Fruit fly (Drosophila melanogaster): Measurements from ENCODE around the gene CG31624.

CG31624 gene

DNA sequence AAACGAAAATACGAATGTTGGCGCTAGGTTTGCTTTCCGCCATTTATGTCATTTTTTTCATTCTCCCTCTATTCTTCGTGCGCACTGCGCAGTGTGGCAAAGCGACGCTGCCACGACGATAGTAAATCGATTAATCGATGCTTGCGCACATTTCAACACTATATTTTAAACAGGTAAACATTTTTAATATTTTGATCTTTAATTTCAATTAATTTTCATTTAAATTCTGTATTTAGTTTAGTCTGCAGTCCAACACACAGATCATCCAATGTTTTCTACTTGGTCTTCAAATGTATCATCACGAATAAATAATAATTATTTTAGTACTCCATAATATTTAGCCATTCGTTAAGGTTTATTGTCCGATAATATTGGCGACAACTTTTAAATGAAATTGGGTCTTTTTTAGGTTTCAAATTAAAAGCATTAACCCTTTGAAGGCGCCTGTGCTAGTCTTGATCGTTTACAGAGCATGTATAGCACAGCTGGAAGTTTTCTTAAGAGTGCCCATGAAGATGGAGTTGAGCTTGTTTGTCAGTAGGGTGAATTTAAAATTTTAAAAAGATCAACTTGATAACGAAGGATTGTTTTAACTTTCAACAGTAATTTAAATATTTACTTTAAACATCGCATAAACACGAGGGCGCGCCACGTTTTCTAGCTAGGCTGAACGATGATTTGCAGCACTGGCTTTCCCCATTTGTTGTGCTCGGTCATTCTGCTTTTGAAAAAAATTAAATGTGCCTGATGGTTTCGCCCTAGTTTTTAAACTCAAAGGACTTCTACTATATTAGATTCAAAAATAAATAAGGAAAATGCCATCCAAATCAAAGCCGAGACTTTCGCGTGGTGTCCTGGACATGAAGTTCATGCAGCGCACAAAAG lies 43.8 kb downstream of the CG31624 start, which contains the start of the genes Mpp6 and E2f2 (continued):
- TF ChIP-seq CG9727 (GFP tag; optimal IDR thresholded peaks at IDR 0.05) (peak; percentile 19), knrl (GFP tag; IDR thresholded peaks at IDR 0.05; ENCODE audit: partially characterized antibody) (peak; percentile 84), CG12236 (GFP tag; optimal IDR thresholded peaks at IDR 0.05) (no peak), CG18011 (GFP tag; optimal IDR thresholded peaks at IDR 0.05) (no peak), Dp (GFP tag; optimal IDR thresholded peaks at IDR 0.05) (peak; percentile 79), dysf (GFP tag; IDR thresholded peaks at IDR 0.05) (peak; percentile 29; the same call in 1 of the 3 replicates), gcm (GFP tag; optimal IDR thresholded peaks at IDR 0.05) (no peak), bbx (GFP tag; IDR thresholded peaks at IDR 0.05; ENCODE audit: partially characterized antibody) (peak; percentile 93), salm (tag; optimal IDR thresholded peaks at IDR 0.05) (no peak), Kr (GFP tag; optimal IDR thresholded peaks at IDR 0.05) (no peak), gro (GFP tag; optimal IDR thresholded peaks at IDR 0.05) (peak; percentile 22), repo (GFP tag; optimal IDR thresholded peaks at IDR 0.05) (no peak), CG10462 (GFP tag; optimal IDR thresholded peaks at IDR 0.05) (no peak), BEAF-32 (GFP tag; optimal IDR thresholded peaks at IDR 0.05) (peak; percentile 86), Ravus (GFP tag; IDR thresholded peaks at IDR 0.05) (no peak), CG14860 (GFP tag; IDR thresholded peaks at IDR 0.05; ENCODE audit: partially characterized antibody) (0 out of 3 replicates have a peak, but pooled peaks have one; percentile 50), nau (GFP tag; optimal IDR thresholded peaks at IDR 0.05) (no peak), Lhr (GFP tag; optimal IDR thresholded peaks at IDR 0.05) (peak; percentile 7), Ptx1 (GFP tag; IDR thresholded peaks at IDR 0.05) (no peak), esg (GFP tag; conservative IDR thresholded peaks at IDR 0.05) (no peak), Dll (GFP tag; IDR thresholded peaks at IDR 0.05; ENCODE audit: partially characterized antibody) (peak; percentile 84), CG11093 (GFP tag; IDR thresholded peaks at IDR 0.05) (no peak), CG2116 (GFP tag; optimal IDR thresholded peaks at IDR 0.05) (peak; percentile 62), CG34224 (GFP tag; IDR thresholded peaks at IDR 0.05; ENCODE audit: partially characterized antibody) (peak; percentile 68), Optix (GFP tag; IDR thresholded peaks at IDR 0.05) (no peak), ham (GFP tag; IDR thresholded peaks at IDR 0.05) (no peak), chinmo (GFP tag; IDR thresholded peaks at IDR 0.05; ENCODE audit: partially characterized antibody) (peak; percentile 80; the same call in 2 of the 4 replicates), Ets65A (GFP tag) (peak; percentile 93), nmo (GFP tag; optimal IDR thresholded peaks at IDR 0.05) (peak; percentile 2), CG16779 (GFP tag; IDR thresholded peaks at IDR 0.05) (peak; percentile 60; the same call in 1 of the 2 replicates), Mes4 (GFP tag; optimal IDR thresholded peaks at IDR 0.05) (no peak), CG1024 (GFP tag; IDR thresholded peaks at IDR 0.05) (no peak), CG8478 (optimal IDR thresholded peaks at IDR 0.05) (no peak), fd3F (GFP tag; optimal IDR thresholded peaks at IDR 0.05) (no peak), Abd-B (GFP tag; optimal IDR thresholded peaks at IDR 0.05) (no peak), CG6175 (GFP tag; IDR thresholded peaks at IDR 0.05) (no peak), caup (GFP tag; optimal IDR thresholded peaks at IDR 0.05; ENCODE audit: severe bottlenecking) (no peak), Neu2 (GFP tag; optimal IDR thresholded peaks at IDR 0.05; ENCODE audit: borderline replicate concordance) (no peak), Dip3 (GFP tag; optimal IDR thresholded peaks at IDR 0.05) (peak; percentile 29), Ada2b (GFP tag; IDR thresholded peaks at IDR 0.05) (no peak), CG30020 (tag; optimal IDR thresholded peaks at IDR 0.05) (peak; percentile 29), sc (optimal IDR thresholded peaks at IDR 0.05) (no peak), sc (GFP tag; optimal IDR thresholded peaks at IDR 0.05) (no peak), NfI (GFP tag; optimal IDR thresholded peaks at IDR 0.05) (peak; percentile 57), row (GFP tag; IDR thresholded peaks at IDR 0.05) (peak; percentile 53), CG17912 (GFP tag; optimal IDR thresholded peaks at IDR 0.05) (no peak), CG10654 (GFP tag; optimal IDR thresholded peaks at IDR 0.05) (no peak), Sry-δ (GFP tag; optimal IDR thresholded peaks at IDR 0.05) (peak; percentile 59), so (GFP tag; IDR thresholded peaks at IDR 0.05) (no peak)
